Worm (Caenorhabditis elegans): ENCODE data around the gene clec-130.
A peak's percentile ranks its signal among the peaks of the same experiment; 100 is the strongest.

Gene clec-130

DNA sequence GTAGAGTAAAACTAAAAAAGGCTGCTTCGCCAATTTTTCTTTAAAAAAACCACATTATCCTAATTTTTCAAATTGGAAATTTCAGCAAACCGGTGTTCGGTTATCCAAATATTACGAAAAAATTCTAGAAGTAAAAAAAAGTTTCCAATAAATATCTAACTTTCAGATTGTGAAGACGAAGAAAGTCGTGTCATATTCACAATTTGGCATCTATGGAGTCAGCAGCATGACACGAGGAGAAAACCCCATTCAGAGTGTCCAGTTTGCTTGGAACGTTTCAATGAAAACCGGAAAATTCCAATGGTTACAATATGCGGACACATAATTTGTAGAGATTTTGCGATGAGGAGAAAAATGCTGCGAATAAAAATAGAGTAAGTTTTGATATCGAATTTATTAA is 22.0 kb downstream of the clec-130 start, which contains the start of gene Y49F6A.12:
Gene Y49F6A.12, plus strand, starts transcription at position 301 of the 400 bp plus-strand sequence.
- TF ChIP-seq mls-2 (tag; optimal IDR thresholded peaks at IDR 0.05) (no peak), elt-3 (tag; optimal IDR thresholded peaks at IDR 0.05) (no peak), ceh-83 (GFP tag; optimal IDR thresholded peaks at IDR 0.05) (no peak), zip-8 (tag; optimal IDR thresholded peaks at IDR 0.05) (no peak), M03D4.4 (tag; optimal IDR thresholded peaks at IDR 0.05) (no peak), nhr-2 (tag; optimal IDR thresholded peaks at IDR 0.05) (no peak), lin-32 (GFP tag; optimal IDR thresholded peaks at IDR 0.05) (no peak), elt-1 (tag; optimal IDR thresholded peaks at IDR 0.05; ENCODE audit: borderline replicate concordance, insufficient read depth) (no peak)

DNA sequence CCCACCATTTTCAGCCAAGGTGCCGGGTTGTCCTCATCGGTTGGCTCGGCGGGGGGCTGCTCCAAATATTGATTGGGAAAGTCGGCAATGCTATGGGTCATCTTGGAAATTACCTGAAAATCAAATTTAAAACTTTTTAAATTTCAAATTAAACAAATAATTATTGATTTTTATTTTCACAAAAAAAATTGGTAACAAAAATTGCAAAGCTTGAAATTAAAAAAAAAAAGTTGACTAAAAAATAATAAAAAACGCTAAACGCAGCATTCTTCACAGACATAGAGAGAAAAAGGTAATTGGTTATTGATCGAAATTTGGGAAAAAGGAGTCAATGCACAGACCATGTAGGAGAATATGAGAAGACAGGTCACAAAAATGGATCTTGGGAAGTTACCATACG is 25.4 kb downstream of the clec-130 start, which contains the start of gene Y49F6A.11:
Gene Y49F6A.11, minus strand, starts transcription at position 101 of the 400 bp plus-strand sequence.
- TF ChIP-seq lin-13 (tag; optimal IDR thresholded peaks at IDR 0.05) (no peak), lin-32 (GFP tag; optimal IDR thresholded peaks at IDR 0.05) (no peak), lsy-2 (tag; optimal IDR thresholded peaks at IDR 0.05) (no peak), ham-2 (GFP tag; optimal IDR thresholded peaks at IDR 0.05) (no peak), ztf-11 (tag; optimal IDR thresholded peaks at IDR 0.05) (no peak), M03D4.4 (tag; optimal IDR thresholded peaks at IDR 0.05) (no peak), nhr-2 (tag; optimal IDR thresholded peaks at IDR 0.05) (no peak), ces-1 (GFP tag; optimal IDR thresholded peaks at IDR 0.05) (no peak), mls-2 (tag; optimal IDR thresholded peaks at IDR 0.05) (no peak), ceh-43 (GFP tag; optimal IDR thresholded peaks at IDR 0.05) (no peak), sptf-1 (tag; optimal IDR thresholded peaks at IDR 0.05) (no peak), nhr-12 (tag; optimal IDR thresholded peaks at IDR 0.05) (no peak), nhr-237 (tag; optimal IDR thresholded peaks at IDR 0.05) (no peak), sem-2 (GFP tag; optimal IDR thresholded peaks at IDR 0.05) (no peak), nhr-28 (tag; optimal IDR thresholded peaks at IDR 0.05) (no peak), ceh-83 (GFP tag; optimal IDR thresholded peaks at IDR 0.05) (no peak)

DNA sequence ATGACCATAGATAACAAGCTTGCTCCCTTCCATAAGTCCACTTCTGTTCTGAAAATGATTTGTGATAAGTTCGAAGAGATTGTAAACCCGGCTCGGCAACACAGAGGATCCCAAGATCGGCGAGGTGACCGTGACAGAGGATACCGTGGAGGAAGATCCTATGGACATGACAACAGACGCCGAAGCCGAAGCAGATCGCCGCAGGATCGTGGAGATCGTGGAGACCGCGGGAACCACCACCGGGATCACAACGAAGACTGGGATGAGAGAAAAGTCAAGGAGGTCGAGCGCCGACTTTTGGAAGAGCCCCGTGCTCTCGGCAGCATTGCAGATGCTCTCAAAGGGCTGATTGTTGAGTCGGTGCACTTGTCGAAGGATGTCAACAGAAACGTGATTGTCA is 31.2 kb downstream of the clec-130 start:
- TF ChIP-seq bed-3 (GFP tag; optimal IDR thresholded peaks at IDR 0.05) (no peak), nhr-76 (tag; optimal IDR thresholded peaks at IDR 0.05) (no peak), unc-62 (GFP tag; optimal IDR thresholded peaks at IDR 0.05) (no peak), snpc-4 (tag; optimal IDR thresholded peaks at IDR 0.05) (no peak)

DNA sequence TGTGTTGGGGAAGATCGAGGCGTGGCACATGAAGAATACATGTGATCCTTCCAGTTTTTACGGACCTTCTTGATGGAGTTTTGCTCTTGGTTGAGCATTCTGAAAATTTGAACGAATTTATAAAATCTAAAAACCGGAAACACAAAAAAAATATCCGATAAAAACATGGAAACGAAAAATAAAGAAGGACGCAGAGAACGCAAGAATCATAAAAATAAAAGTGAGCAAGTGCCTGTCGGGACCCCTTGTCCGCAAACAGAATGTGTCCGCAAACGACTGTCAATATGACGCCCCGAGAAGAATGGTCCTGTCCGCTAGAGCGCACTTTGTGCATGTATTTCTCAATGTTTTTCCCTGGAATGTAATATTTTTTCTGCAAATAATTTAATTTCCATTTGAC is 36.4 kb downstream of the clec-130 start, which contains the start of gene Y49F6A.5:
Gene Y49F6A.5, minus strand, starts transcription at position 101 of the 400 bp plus-strand sequence.
- TF ChIP-seq elt-1 (tag; optimal IDR thresholded peaks at IDR 0.05; ENCODE audit: borderline replicate concordance, insufficient read depth) (no peak), ces-1 (GFP tag; optimal IDR thresholded peaks at IDR 0.05) (no peak), nhr-237 (tag; optimal IDR thresholded peaks at IDR 0.05) (no peak), nhr-2 (tag; optimal IDR thresholded peaks at IDR 0.05) (no peak), unc-120 (tag; optimal IDR thresholded peaks at IDR 0.05; ENCODE audit: poor library complexity, severe bottlenecking) (no peak), mls-2 (tag; optimal IDR thresholded peaks at IDR 0.05) (no peak), unc-39 (tag; optimal IDR thresholded peaks at IDR 0.05) (no peak), mep-1 (tag; optimal IDR thresholded peaks at IDR 0.05) (no peak), bed-3 (GFP tag; optimal IDR thresholded peaks at IDR 0.05) (no peak), flh-1 (GFP tag; optimal IDR thresholded peaks at IDR 0.05) (no peak), blmp-1 (tag; optimal IDR thresholded peaks at IDR 0.05) (no peak), drap-1 (GFP tag; optimal IDR thresholded peaks at IDR 0.05) (no peak), tbx-8 (GFP tag; optimal IDR thresholded peaks at IDR 0.05) (no peak), nhr-12 (tag; optimal IDR thresholded peaks at IDR 0.05) (no peak), lsy-2 (tag; optimal IDR thresholded peaks at IDR 0.05) (no peak), snpc-4 (tag; optimal IDR thresholded peaks at IDR 0.05) (no peak), cnd-1 (tag; optimal IDR thresholded peaks at IDR 0.05) (no peak), elt-3 (tag; optimal IDR thresholded peaks at IDR 0.05) (no peak), zip-8 (tag; optimal IDR thresholded peaks at IDR 0.05) (no peak), unc-62 (GFP tag; optimal IDR thresholded peaks at IDR 0.05) (no peak)

DNA sequence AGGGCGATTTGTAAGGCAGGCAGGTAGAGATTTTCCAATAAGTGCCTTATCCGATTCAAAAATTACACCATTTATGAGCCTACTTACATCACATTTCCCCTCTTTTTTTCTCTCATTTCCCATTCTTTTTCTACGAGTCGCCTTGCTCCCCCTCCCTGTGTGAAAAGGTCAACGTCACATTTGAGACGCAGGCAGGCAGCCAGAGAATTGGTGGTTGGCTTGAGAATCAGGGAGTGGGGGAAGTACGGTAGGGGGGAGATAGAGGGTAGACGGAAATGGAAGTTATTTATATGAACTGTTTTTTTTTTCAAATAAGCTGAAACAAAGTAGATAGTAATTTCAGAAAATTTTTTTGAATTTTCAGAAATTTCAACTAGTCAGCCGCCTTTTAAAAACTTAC is 43.3 kb downstream of the clec-130 start:
- no peak for TF ChIP-seq sem-2 (GFP tag; optimal IDR thresholded peaks at IDR 0.05)
- TF ChIP-seq zip-8 (tag; optimal IDR thresholded peaks at IDR 0.05) = no peak
- TF ChIP-seq sptf-1 (tag; optimal IDR thresholded peaks at IDR 0.05) = peak; percentile 31
